Worm (Caenorhabditis elegans) whole organism, L2 larva: ENCODE measurements around the gene ptr-16.

Source experiments
- C34F6.9 ChIP-seq: fragments of 150-350 bp; optimal IDR thresholded peaks from 2 replicates; lab custom pipeline; 2014; ENCODE audit warnings: missing biosample characterization, missing genetic modification characterization
- Y55F3AM.14 ChIP-seq: fragments of 200-800 bp; sonication (Bioruptor generic); optimal IDR thresholded peaks from 2 replicates; lab custom pipeline; 2018; ENCODE audit warnings: mild to moderate bottlenecking, missing genetic modification characterization, missing compliant biosample characterization
- alr-1 ChIP-seq: fragments of 150-350 bp; optimal IDR thresholded peaks from 2 replicates; lab custom pipeline; 2014; ENCODE audit warnings: missing biosample characterization, missing genetic modification characterization
- aly-2 ChIP-seq: fragments of 150-350 bp; optimal IDR thresholded peaks from 2 replicates; lab custom pipeline; 2014; ENCODE audit warnings: missing biosample characterization, missing genetic modification characterization
- ceh-82 ChIP-seq: fragments of 150-350 bp; optimal IDR thresholded peaks from 2 replicates; lab custom pipeline; 2014; ENCODE audit warnings: missing biosample characterization, missing genetic modification characterization
- crh-2 ChIP-seq: sonication (generic microtip); optimal IDR thresholded peaks from 2 replicates; lab custom pipeline; 2017; ENCODE audit warnings: missing biosample characterization, missing genetic modification characterization
- egl-27 ChIP-seq: sonication (generic microtip); optimal IDR thresholded peaks from 3 replicates; lab custom pipeline; 2017; ENCODE audit warnings: missing biosample characterization, missing genetic modification reagents, missing genetic modification characterization
- elt-3 ChIP-seq: sonication (generic microtip); optimal IDR thresholded peaks from 2 replicates; lab custom pipeline; 2017; ENCODE audit warnings: missing biosample characterization, missing genetic modification characterization
- fos-1 ChIP-seq: fragments of 150-350 bp; optimal IDR thresholded peaks from 2 replicates; lab custom pipeline; 2014; ENCODE audit warnings: missing biosample characterization, missing genetic modification characterization
- gmeb-1 ChIP-seq: fragments of 150-350 bp; optimal IDR thresholded peaks from 2 replicates; lab custom pipeline; 2014; ENCODE audit warnings: missing biosample characterization, missing genetic modification characterization
- lin-13 ChIP-seq: fragments of 150-350 bp; optimal IDR thresholded peaks from 2 replicates; lab custom pipeline; 2014; ENCODE audit warnings: missing biosample characterization, missing genetic modification reagents, missing genetic modification characterization
- lin-39 ChIP-seq: fragments of 150-350 bp; optimal IDR thresholded peaks from 2 replicates; lab custom pipeline; 2014; ENCODE audit warnings: missing biosample characterization, missing genetic modification reagents, missing genetic modification characterization
- lsy-2 ChIP-seq, 2 experiments: fragments of 150-350 bp in 1 of 2; sonication (generic microtip) in 1 of 2; optimal IDR thresholded peaks; 2 replicates each; lab custom pipeline; 2014 to 2017; ENCODE audit warnings: missing biosample characterization in 2 of 2, missing genetic modification characterization in 2 of 2
- mab-5 ChIP-seq: fragments of 150-350 bp; optimal IDR thresholded peaks from 2 replicates; lab custom pipeline; 2014; ENCODE audit warnings: missing biosample characterization, missing genetic modification characterization
- mdl-1 ChIP-seq, 2 experiments: fragments of 150-350 bp in 1 of 2; sonication (generic microtip) in 1 of 2; optimal IDR thresholded peaks; 2 replicates each; lab custom pipeline; 2017; ENCODE audit warnings: missing biosample characterization in 2 of 2, missing genetic modification characterization in 2 of 2
- nhr-10 ChIP-seq: sonication (generic microtip); optimal IDR thresholded peaks from 2 replicates; lab custom pipeline; 2017; ENCODE audit warnings: missing biosample characterization, missing genetic modification characterization
- nhr-12 ChIP-seq: fragments of 150-350 bp; optimal IDR thresholded peaks from 2 replicates; lab custom pipeline; 2014; ENCODE audit warnings: missing biosample characterization, missing genetic modification characterization
- nhr-129 ChIP-seq: fragments of 150-350 bp; optimal IDR thresholded peaks from 2 replicates; lab custom pipeline; 2014; ENCODE audit warnings: missing biosample characterization, missing genetic modification characterization
- nhr-21 ChIP-seq: fragments of 150-350 bp; optimal IDR thresholded peaks from 2 replicates; lab custom pipeline; 2014; ENCODE audit warnings: missing biosample characterization, missing genetic modification characterization
- nhr-23 ChIP-seq: fragments of 150-350 bp; optimal IDR thresholded peaks from 2 replicates; lab custom pipeline; 2014; ENCODE audit warnings: missing biosample characterization, missing genetic modification reagents, missing genetic modification characterization
- nhr-25 ChIP-seq: fragments of 150-350 bp; sonication (generic microtip); optimal IDR thresholded peaks from 3 replicates; lab custom pipeline; 2014; ENCODE audit warnings: missing biosample characterization, missing genetic modification characterization
- nhr-6 ChIP-seq: fragments of 150-350 bp; optimal IDR thresholded peaks from 2 replicates; lab custom pipeline; 2014; ENCODE audit warnings: missing biosample characterization, missing genetic modification characterization
- nhr-77 ChIP-seq: fragments of 150-350 bp; optimal IDR thresholded peaks from 2 replicates; lab custom pipeline; 2014; ENCODE audit warnings: missing biosample characterization, missing genetic modification characterization
- peb-1 ChIP-seq: fragments of 150-350 bp; optimal IDR thresholded peaks from 2 replicates; lab custom pipeline; 2014; ENCODE audit warnings: missing biosample characterization, missing genetic modification characterization
- sma-3 ChIP-seq: sonication (generic microtip); optimal IDR thresholded peaks from 2 replicates; lab custom pipeline; 2016; ENCODE audit warnings: missing genetic modification reagents, missing genetic modification characterization, missing compliant biosample characterization
- sma-9 ChIP-seq, 2 experiments: fragments of 150-350 bp in 1 of 2; sonication (generic microtip) in 1 of 2; optimal IDR thresholded peaks; 2 replicates each; lab custom pipeline; 2014 to 2016; ENCODE audit warnings: missing genetic modification characterization in 2 of 2, mild to moderate bottlenecking in 1 of 2, missing biosample characterization in 1 of 2, missing compliant biosample characterization in 1 of 2, missing genetic modification reagents in 1 of 2, moderate library complexity in 1 of 2
- snpc-4 ChIP-seq: fragments of 150-350 bp; optimal IDR thresholded peaks from 2 replicates; lab custom pipeline; 2014; ENCODE audit warnings: missing biosample characterization, missing genetic modification characterization
- unc-39 ChIP-seq: fragments of 150-350 bp; optimal IDR thresholded peaks from 2 replicates; lab custom pipeline; 2014; ENCODE audit warnings: missing biosample characterization, missing genetic modification characterization
- unc-55 ChIP-seq: fragments of 150-350 bp; sonication (generic microtip); optimal IDR thresholded peaks from 3 replicates; lab custom pipeline; 2014; ENCODE audit warnings: missing biosample characterization, missing genetic modification reagents, missing genetic modification characterization
- unc-62 ChIP-seq: fragments of 150-350 bp; optimal IDR thresholded peaks from 2 replicates; lab custom pipeline; 2014; ENCODE audit warnings: missing biosample characterization, missing genetic modification reagents, missing genetic modification characterization
- zag-1 ChIP-seq: fragments of 150-350 bp; optimal IDR thresholded peaks from 2 replicates; lab custom pipeline; 2014; ENCODE audit warnings: missing biosample characterization, missing genetic modification characterization
- ztf-1 ChIP-seq: fragments of 200-800 bp; sonication (Bioruptor generic); conservative IDR thresholded peaks from 2 replicates; pipeline ENCODE4 v1.3.6; 2022; ENCODE audit warnings: missing genetic modification characterization, missing compliant biosample characterization
- ztf-11 ChIP-seq: sonication (generic microtip); optimal IDR thresholded peaks from 2 replicates; lab custom pipeline; 2017; ENCODE audit warnings: missing biosample characterization, missing genetic modification characterization

ptr-16 gene

ce11 chrV:1155914-1156313 lies 9.6 kb upstream of the ptr-16 start, which contains the start of gene cmd-1:
TSS of gene cmd-1 (plus strand) at chrV:1156271.
- peak; percentile 15 for TF ChIP-seq crh-2 (tag; lab: Kevin White, UChicago)
- peak; percentile 56 for TF ChIP-seq sma-3 (GFP tag; lab: Kevin White, UChicago)
- peak; percentile 45 for TF ChIP-seq lin-13 (GFP tag; lab: Kevin White, UChicago)
- no peak for TF ChIP-seq nhr-12 (tag; lab: Kevin White, UChicago)
- TF ChIP-seq C34F6.9 (tag; lab: Kevin White, UChicago) = no peak
- no peak for TF ChIP-seq lin-39 (tag; lab: Kevin White, UChicago)
- TF ChIP-seq aly-2 (tag; lab: Kevin White, UChicago) = no peak
- TF ChIP-seq ztf-1 = no peak
- TF ChIP-seq nhr-6 (tag; lab: Kevin White, UChicago) = no peak
- TF ChIP-seq alr-1 (tag; lab: Kevin White, UChicago) = no peak
- TF ChIP-seq nhr-10 (tag; lab: Kevin White, UChicago) = no peak
- TF ChIP-seq elt-3 (tag; lab: Kevin White, UChicago) = no peak
- TF ChIP-seq mdl-1 (tag; optimal IDR thresholded peaks at IDR 0.05; lab: Kevin White, UChicago) = no peak
- TF ChIP-seq ztf-11 (tag; lab: Kevin White, UChicago) = no peak
- peak; percentile 30 for TF ChIP-seq gmeb-1 (tag; lab: Kevin White, UChicago)
- peak; percentile 81 for TF ChIP-seq fos-1
- TF ChIP-seq nhr-129 (tag; lab: Kevin White, UChicago) = no peak
- no peak for TF ChIP-seq sma-9 (GFP tag; optimal IDR thresholded peaks at IDR 0.05; lab: Kevin White, UChicago)
- TF ChIP-seq sma-9 (tag; optimal IDR thresholded peaks at IDR 0.05; lab: Kevin White, UChicago) = no peak
- TF ChIP-seq nhr-25 (tag; lab: Kevin White, UChicago) = no peak
- peak; percentile 42 for TF ChIP-seq nhr-21

ce11 chrV:1156431-1156830 lies 9.1 kb upstream of the ptr-16 start:
- TF ChIP-seq peb-1 (tag; lab: Kevin White, UChicago) = no peak
- no peak for TF ChIP-seq ceh-82 (tag; lab: Kevin White, UChicago)
- no peak for TF ChIP-seq nhr-6 (tag; lab: Kevin White, UChicago)

ce11 chrV:1157443-1157842 lies 8.1 kb upstream of the ptr-16 start:
- peak; percentile 62 for TF ChIP-seq Y55F3AM.14 (GFP tag; lab: Kevin White, UChicago)
- TF ChIP-seq zag-1 (tag; lab: Kevin White, UChicago) = no peak
- peak; percentile 0 for TF ChIP-seq nhr-77 (tag; lab: Kevin White, UChicago)
- TF ChIP-seq, all 48 proteins: peak for 2

- TF ChIP-seq nhr-129 (tag; lab: Kevin White, UChicago) = peak; percentile 3
- no peak for TF ChIP-seq egl-27 (tag; lab: Kevin White, UChicago)
- TF ChIP-seq Y55F3AM.14 (GFP tag; lab: Kevin White, UChicago) = peak; percentile 79
- TF ChIP-seq nhr-21 = no peak
- TF ChIP-seq lsy-2 (tag; optimal IDR thresholded peaks at IDR 0.05; lab: Kevin White, UChicago) = peak; percentile 14 to 27
- TF ChIP-seq nhr-23 (tag; lab: Kevin White, UChicago) = no peak
- no peak for TF ChIP-seq unc-39 (tag; lab: Kevin White, UChicago)
Measured at ce11 chrV:1158247-1158646, 7.3 kb upstream of the ptr-16 start.

- TF ChIP-seq nhr-6 (tag; lab: Kevin White, UChicago) (no peak), unc-55 (GFP tag; lab: Kevin White, UChicago) (no peak), mab-5 (tag; lab: Kevin White, UChicago) (no peak), sma-3 (GFP tag; lab: Kevin White, UChicago) (no peak), unc-39 (tag; lab: Kevin White, UChicago) (no peak), unc-62 (GFP tag; lab: Kevin White, UChicago) (no peak), snpc-4 (tag; lab: Kevin White, UChicago) (no peak), C34F6.9 (tag; lab: Kevin White, UChicago) (no peak), fos-1 (no peak), zag-1 (tag; lab: Kevin White, UChicago) (no peak), lin-39 (tag; lab: Kevin White, UChicago) (no peak)
Measured at ce11 chrV:1160716-1161115, 4.8 kb upstream of the ptr-16 start.
